Worm (Caenorhabditis elegans): ENCODE data around the gene mig-14.

The mig-14 gene

ce11 chrII:13722763-13723162, 18.8 kb upstream of the mig-14 start, which contains the start of gene Y54G9A.5:
Gene Y54G9A.5, plus strand, starts transcription at chrII:13723007.
- peak; percentile 12 for TF ChIP-seq ceh-31 (tag; optimal IDR thresholded peaks at IDR 0.05)
- no peak for TF ChIP-seq elt-4 (tag; optimal IDR thresholded peaks at IDR 0.05)
- TF ChIP-seq C08G9.2 (tag; optimal IDR thresholded peaks at IDR 0.05) = peak; percentile 14

DNA sequence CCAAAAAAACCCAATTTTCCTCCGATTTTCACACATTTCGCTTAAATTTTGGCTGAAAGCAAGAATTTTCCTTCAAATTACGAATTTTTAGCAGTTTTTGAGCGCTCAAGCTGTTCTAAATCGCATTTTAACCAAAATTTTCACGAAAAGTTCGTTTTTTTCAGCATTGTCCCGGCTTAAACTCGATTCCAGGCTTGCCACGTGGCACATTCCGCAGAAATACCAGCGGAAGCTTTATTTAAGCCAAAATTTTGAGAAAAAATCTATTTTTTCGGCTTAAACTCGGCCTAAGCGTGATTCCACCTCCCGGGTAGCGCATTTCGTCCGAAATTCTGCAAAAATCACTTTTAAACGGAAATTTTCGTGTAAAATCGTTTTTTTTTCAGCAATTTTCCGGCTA, 17.8 kb upstream of the mig-14 start:
- no peak for TF ChIP-seq pha-2 (tag; optimal IDR thresholded peaks at IDR 0.05)
- TF ChIP-seq odd-2 (tag; optimal IDR thresholded peaks at IDR 0.05) = no peak
- no peak for TF ChIP-seq rnt-1 (tag; optimal IDR thresholded peaks at IDR 0.05)
- no peak for TF ChIP-seq ceh-2 (tag; optimal IDR thresholded peaks at IDR 0.05)
- TF ChIP-seq pha-4 (tag; optimal IDR thresholded peaks at IDR 0.05) = no peak
- no peak for TF ChIP-seq npax-4 (tag; optimal IDR thresholded peaks at IDR 0.05)
- no peak for TF ChIP-seq ceh-18 (tag; optimal IDR thresholded peaks at IDR 0.05)
- no peak for TF ChIP-seq fax-1 (tag; optimal IDR thresholded peaks at IDR 0.05)
- TF ChIP-seq F13H6.1 (tag; optimal IDR thresholded peaks at IDR 0.05) = no peak
- no peak for TF ChIP-seq pag-3 (tag; optimal IDR thresholded peaks at IDR 0.05; ENCODE audit: borderline replicate concordance)
- no peak for TF ChIP-seq lim-6 (tag; optimal IDR thresholded peaks at IDR 0.05)
- TF ChIP-seq nhr-11 (tag; optimal IDR thresholded peaks at IDR 0.05) = no peak
- TF ChIP-seq syd-9 (tag; optimal IDR thresholded peaks at IDR 0.05) = no peak
- no peak for TF ChIP-seq hlh-30 (tag; optimal IDR thresholded peaks at IDR 0.05; ENCODE audit: insufficient read depth)
- TF ChIP-seq ceh-6 (GFP tag; optimal IDR thresholded peaks at IDR 0.05) = no peak

ce11 chrII:13725793-13726192, 15.7 kb upstream of the mig-14 start, which contains the start of the genes Y54G9A.7 and bub-3:
Gene Y54G9A.7, minus strand, starts transcription at chrII:13725799.
Gene bub-3, plus strand, starts transcription at chrII:13726062.
- TF ChIP-seq unc-42 (tag; optimal IDR thresholded peaks at IDR 0.05) (peak; percentile 23), K02D7.2 (tag; optimal IDR thresholded peaks at IDR 0.05) (no peak), pag-3 (tag; optimal IDR thresholded peaks at IDR 0.05; ENCODE audit: borderline replicate concordance) (no peak), nfya-1 (tag; optimal IDR thresholded peaks at IDR 0.05) (no peak), ceh-48 (tag; optimal IDR thresholded peaks at IDR 0.05) (no peak), ref-2 (tag; optimal IDR thresholded peaks at IDR 0.05) (no peak), pax-1 (tag; optimal IDR thresholded peaks at IDR 0.05) (no peak)

- no peak for TF ChIP-seq ama-1 (optimal IDR thresholded peaks at IDR 0.05)
- no peak for TF ChIP-seq sox-4 (tag; optimal IDR thresholded peaks at IDR 0.05)
- TF ChIP-seq pha-4 (tag; optimal IDR thresholded peaks at IDR 0.05) = no peak
- TF ChIP-seq ceh-6 (GFP tag; optimal IDR thresholded peaks at IDR 0.05) = no peak
- TF ChIP-seq T23F11.4 (GFP tag; optimal IDR thresholded peaks at IDR 0.05) = no peak
- TF ChIP-seq ztf-16 (tag; optimal IDR thresholded peaks at IDR 0.05) = no peak
- no peak for TF ChIP-seq nfya-1 (tag; optimal IDR thresholded peaks at IDR 0.05)
- no peak for TF ChIP-seq C38D4.7 (GFP tag; optimal IDR thresholded peaks at IDR 0.05)
- no peak for TF ChIP-seq elt-2 (tag; optimal IDR thresholded peaks at IDR 0.05)
- no peak for TF ChIP-seq ceh-24 (tag; optimal IDR thresholded peaks at IDR 0.05)
- TF ChIP-seq syd-9 (tag; optimal IDR thresholded peaks at IDR 0.05) = no peak
- TF ChIP-seq pat-9 (tag; optimal IDR thresholded peaks at IDR 0.05) = no peak
- no peak for TF ChIP-seq dve-1 (tag; optimal IDR thresholded peaks at IDR 0.05)
- TF ChIP-seq ref-2 (tag; optimal IDR thresholded peaks at IDR 0.05) = no peak
Observed at ce11 chrII:13729416-13729815, 12.1 kb upstream of the mig-14 start, which contains the start of gene Y54G9A.9. Gene Y54G9A.9, plus strand, starts transcription at chrII:13729716.

ce11 chrII:13732146-13732545, 9.4 kb upstream of the mig-14 start:
- TF ChIP-seq dmd-4 (tag; optimal IDR thresholded peaks at IDR 0.05; ENCODE audit: borderline replicate concordance) (no peak), unc-3 (GFP tag; conservative IDR thresholded peaks at IDR 0.05) (no peak), unc-3 (tag; optimal IDR thresholded peaks at IDR 0.05) (no peak), lin-11 (tag; optimal IDR thresholded peaks at IDR 0.05) (no peak), hlh-30 (tag; optimal IDR thresholded peaks at IDR 0.05; ENCODE audit: insufficient read depth) (no peak), unc-55 (GFP tag; optimal IDR thresholded peaks at IDR 0.05) (no peak)
